Worm (Caenorhabditis elegans): ENCODE measurements around the gene H06I04.3.

Gene H06I04.3

ce11 chrIII:3067909-3068455 is 2.3 kb upstream of the H06I04.3 start, which contains the start of gene ubl-1:
ubl-1 (plus strand) TSS chrIII:3068310.
- TF ChIP-seq unc-62 (GFP tag; optimal IDR thresholded peaks at IDR 0.05) (no peak), nhr-80 (tag; optimal IDR thresholded peaks at IDR 0.05) (peak; percentile 57), sdz-38 (tag; optimal IDR thresholded peaks at IDR 0.05) (no peak), xnd-1 (tag; optimal IDR thresholded peaks at IDR 0.05) (peak; percentile 1), lin-40 (tag; optimal IDR thresholded peaks at IDR 0.05) (peak; percentile 61), F57A8.1 (GFP tag; optimal IDR thresholded peaks at IDR 0.05) (no peak), Y53G8AR.9 (GFP tag; conservative IDR thresholded peaks at IDR 0.05) (no peak), lsl-1 (GFP tag; optimal IDR thresholded peaks at IDR 0.05) (peak; percentile 84), egl-18 (GFP tag; IDR thresholded peaks at IDR 0.05) (no peak), ceh-27 (GFP tag; optimal IDR thresholded peaks at IDR 0.05) (peak; percentile 58), ceh-100 (GFP tag; IDR thresholded peaks at IDR 0.05) (0 out of 2 replicates have a peak, but pooled peaks have one; percentile 21), hlh-26 (GFP tag; conservative IDR thresholded peaks at IDR 0.05) (no peak), K11D2.4 (GFP tag; IDR thresholded peaks at IDR 0.05) (no peak), ztf-18 (tag; optimal IDR thresholded peaks at IDR 0.05) (peak; percentile 16), hsf-1 (GFP tag; IDR thresholded peaks at IDR 0.05) (no peak), ztf-22 (GFP tag; optimal IDR thresholded peaks at IDR 0.05) (no peak), madf-3 (GFP tag; IDR thresholded peaks at IDR 0.05) (no peak), somi-1 (GFP tag; optimal IDR thresholded peaks at IDR 0.05) (no peak), ets-4 (GFP tag; optimal IDR thresholded peaks at IDR 0.05) (no peak), cebp-1 (GFP tag; IDR thresholded peaks at IDR 0.05) (no peak), cebp-1 (tag; optimal IDR thresholded peaks at IDR 0.05) (peak; percentile 62), snpc-4 (GFP tag; optimal IDR thresholded peaks at IDR 0.05) (no peak), snpc-4 (tag; optimal IDR thresholded peaks at IDR 0.05) (peak; percentile 8 to 65 (median 40)), egrh-3 (GFP tag; IDR thresholded peaks at IDR 0.05) (no peak), sptf-2 (GFP tag; optimal IDR thresholded peaks at IDR 0.05) (no peak), F39B2.1 (GFP tag; IDR thresholded peaks at IDR 0.05) (no peak), ccch-3 (GFP tag; optimal IDR thresholded peaks at IDR 0.05) (no peak), hlh-12 (tag; optimal IDR thresholded peaks at IDR 0.05) (no peak), tlf-1 (GFP tag; optimal IDR thresholded peaks at IDR 0.05) (peak; percentile 18), Y53F4B.3 (GFP tag; IDR thresholded peaks at IDR 0.05) (no peak), ceh-58 (GFP tag; IDR thresholded peaks at IDR 0.05) (no peak), ekl-4 (GFP tag; IDR thresholded peaks at IDR 0.05) (0 out of 2 replicates have a peak, but pooled peaks have one; percentile 57), nhr-179 (tag; optimal IDR thresholded peaks at IDR 0.05) (no peak), T07F8.4 (tag; optimal IDR thresholded peaks at IDR 0.05) (no peak), F22D6.2 (tag; optimal IDR thresholded peaks at IDR 0.05) (no peak), B0336.3 (GFP tag; IDR thresholded peaks at IDR 0.05) (no peak), attf-5 (GFP tag; optimal IDR thresholded peaks at IDR 0.05) (peak; percentile 85), zim-3 (tag; optimal IDR thresholded peaks at IDR 0.05) (no peak), die-1 (tag; optimal IDR thresholded peaks at IDR 0.05) (no peak), nhr-27 (tag; optimal IDR thresholded peaks at IDR 0.05) (no peak), ztf-28 (GFP tag; IDR thresholded peaks at IDR 0.05) (no peak), fkh-3 (tag; optimal IDR thresholded peaks at IDR 0.05) (no peak), aptf-2 (GFP tag; conservative IDR thresholded peaks at IDR 0.05) (no peak), rec-8 (tag; optimal IDR thresholded peaks at IDR 0.05) (no peak), ceh-91 (GFP tag; IDR thresholded peaks at IDR 0.05) (peak; percentile 19; the same call in 1 of the 2 replicates), F37B4.10 (GFP tag; IDR thresholded peaks at IDR 0.05) (no peak), hmg-20 (GFP tag; IDR thresholded peaks at IDR 0.05) (no peak), akir-1 (GFP tag; optimal IDR thresholded peaks at IDR 0.05) (no peak), F57C9.4 (tag; optimal IDR thresholded peaks at IDR 0.05) (no peak), mcd-1 (GFP tag; IDR thresholded peaks at IDR 0.05) (peak; percentile 97)
